Fruit fly (Drosophila melanogaster): ENCODE measurements around the gene yl.

dm6 chrX:14234468-14234867, 41.5 kb downstream of the yl start:
- no peak for TF ChIP-seq br (GFP tag; optimal IDR thresholded peaks at IDR 0.05)
- TF ChIP-seq Myc (optimal IDR thresholded peaks at IDR 0.05): no peak
- no peak for TF ChIP-seq Vsx2 (GFP tag; optimal IDR thresholded peaks at IDR 0.05; ENCODE audit: partially characterized antibody)
- no peak for TF ChIP-seq OdsH (GFP tag; optimal IDR thresholded peaks at IDR 0.05)
- TF ChIP-seq h (GFP tag; optimal IDR thresholded peaks at IDR 0.05): no peak
- no peak for TF ChIP-seq lola (GFP tag; optimal IDR thresholded peaks at IDR 0.05)
- no peak for TF ChIP-seq dmrt93B (GFP tag; optimal IDR thresholded peaks at IDR 0.05)
- TF ChIP-seq foxo (GFP tag; optimal IDR thresholded peaks at IDR 0.05): no peak
- TF ChIP-seq Rel (GFP tag; optimal IDR thresholded peaks at IDR 0.05): no peak
- TF ChIP-seq Rel (tag; optimal IDR thresholded peaks at IDR 0.05): no peak
- no peak for TF ChIP-seq fru (GFP tag; optimal IDR thresholded peaks at IDR 0.05)
- no peak for TF ChIP-seq dsf (GFP tag; optimal IDR thresholded peaks at IDR 0.05; ENCODE audit: borderline replicate concordance)
- TF ChIP-seq usp (GFP tag; optimal IDR thresholded peaks at IDR 0.05): no peak

Measured in whole organism, wandering third instar larva.